Worm (Caenorhabditis elegans): ENCODE results near the gene F57H12.6.

The F57H12.6 gene

ce11 chrIV:7940919-7941318 is 35.2 kb downstream of the F57H12.6 start, which contains the start of gene exc-9:
Gene exc-9, minus strand, starts transcription at chrIV:7941019.
- no peak for TF ChIP-seq pes-1 (GFP tag; IDR thresholded peaks at IDR 0.05)
- no peak for TF ChIP-seq ceh-13 (GFP tag; optimal IDR thresholded peaks at IDR 0.05)
- TF ChIP-seq hmg-4 (GFP tag; optimal IDR thresholded peaks at IDR 0.05), result no peak

- TF ChIP-seq aly-1 (tag; optimal IDR thresholded peaks at IDR 0.05) (no peak), pes-1 (GFP tag; IDR thresholded peaks at IDR 0.05) (no peak), scrt-1 (GFP tag; IDR thresholded peaks at IDR 0.05) (no peak)
Measured at ce11 chrIV:7938834-7939233, 37.3 kb downstream of the F57H12.6 start, which contains the start of gene F20D12.7. Gene F20D12.7, minus strand, starts transcription at chrIV:7938934.

ce11 chrIV:7933733-7934132 is 42.4 kb downstream of the F57H12.6 start, which contains the start of gene bbs-2:
Gene bbs-2, plus strand, starts transcription at chrIV:7934033.
- no peak for TF ChIP-seq hmg-4 (GFP tag; optimal IDR thresholded peaks at IDR 0.05)
- no peak for TF ChIP-seq F13C5.2 (tag; optimal IDR thresholded peaks at IDR 0.05)
- TF ChIP-seq aly-1 (tag; optimal IDR thresholded peaks at IDR 0.05), result no peak
- no peak for TF ChIP-seq ceh-36 (tag; optimal IDR thresholded peaks at IDR 0.05)
- no peak for TF ChIP-seq flt-1 (GFP tag; IDR thresholded peaks at IDR 0.05)

ce11 chrIV:7931873-7932272 is 44.2 kb downstream of the F57H12.6 start:
- TF ChIP-seq flt-1 (GFP tag; IDR thresholded peaks at IDR 0.05), result no peak
- TF ChIP-seq tbx-37 (GFP tag; conservative IDR thresholded peaks at IDR 0.05), result no peak

- TF ChIP-seq hmbx-1 (tag; optimal IDR thresholded peaks at IDR 0.05) (no peak), aly-1 (tag; optimal IDR thresholded peaks at IDR 0.05) (no peak)
Measured at ce11 chrIV:7927852-7928251, 48.3 kb downstream of the F57H12.6 start, which contains the start of gene gcy-8. Gene gcy-8, plus strand, starts transcription at chrIV:7928152.

ce11 chrIV:7927218-7927617 is 48.9 kb downstream of the F57H12.6 start, which contains the start of gene C49H3.12:
Gene C49H3.12, minus strand, starts transcription at chrIV:7927318.
- TF ChIP-seq F13C5.2 (tag; optimal IDR thresholded peaks at IDR 0.05), result no peak
- TF ChIP-seq tbx-37 (GFP tag; conservative IDR thresholded peaks at IDR 0.05), result no peak
- no peak for TF ChIP-seq flt-1 (GFP tag; IDR thresholded peaks at IDR 0.05)
- TF ChIP-seq aly-1 (tag; optimal IDR thresholded peaks at IDR 0.05), result no peak
- no peak for TF ChIP-seq ets-7 (tag; optimal IDR thresholded peaks at IDR 0.05)

- TF ChIP-seq hmg-4 (GFP tag; optimal IDR thresholded peaks at IDR 0.05), result no peak
- peak; percentile 35 for TF ChIP-seq F13C5.2 (tag; optimal IDR thresholded peaks at IDR 0.05)
- TF ChIP-seq pes-1 (GFP tag; IDR thresholded peaks at IDR 0.05), result no peak
- TF ChIP-seq tbx-11 (GFP tag; IDR thresholded peaks at IDR 0.05), result peak; percentile 8; the same call in 1 of the 2 replicates
- no peak for TF ChIP-seq tra-4 (tag; optimal IDR thresholded peaks at IDR 0.05)
- TF ChIP-seq hmbx-1 (tag; optimal IDR thresholded peaks at IDR 0.05), result no peak
Measured at ce11 chrIV:7926102-7926840, 49.8 kb downstream of the F57H12.6 start, which contains the start of gene rps-2. Gene rps-2, minus strand, starts transcription at chrIV:7926391.

Measured in whole organism, early embryonic.